Worm (Caenorhabditis elegans) whole organism, L3 larva: ENCODE results near the gene srw-60.

Source experiments
- R02D3.7 ChIP-seq: fragments of 150-350 bp; optimal IDR thresholded peaks from 2 replicates; lab custom pipeline; 2014; ENCODE audit warnings: missing biosample characterization, missing genetic modification characterization
- ZK546.5 ChIP-seq: sonication (generic microtip); optimal IDR thresholded peaks from 2 replicates; lab custom pipeline; 2017; ENCODE audit warnings: missing biosample characterization, missing genetic modification characterization
- elt-3 ChIP-seq, 3 experiments: fragments of 150-350 bp in 1 of 3; sonication (generic microtip) in 2 of 3; optimal IDR thresholded peaks; 2 replicates in 2 of 3; 4 replicates in 1 of 3; lab custom pipeline; 2014 to 2017; ENCODE audit warnings: missing biosample characterization in 3 of 3, missing genetic modification characterization in 3 of 3
- nhr-12 ChIP-seq: fragments of 150-350 bp; optimal IDR thresholded peaks from 2 replicates; lab custom pipeline; 2014; ENCODE audit warnings: missing biosample characterization, missing genetic modification characterization
- nhr-77 ChIP-seq: fragments of 150-350 bp; optimal IDR thresholded peaks from 2 replicates; lab custom pipeline; 2014; ENCODE audit warnings: missing biosample characterization, missing genetic modification characterization
- ztf-11 ChIP-seq: fragments of 150-350 bp; optimal IDR thresholded peaks from 2 replicates; lab custom pipeline; 2014; ENCODE audit warnings: missing biosample characterization, missing genetic modification characterization

DNA sequence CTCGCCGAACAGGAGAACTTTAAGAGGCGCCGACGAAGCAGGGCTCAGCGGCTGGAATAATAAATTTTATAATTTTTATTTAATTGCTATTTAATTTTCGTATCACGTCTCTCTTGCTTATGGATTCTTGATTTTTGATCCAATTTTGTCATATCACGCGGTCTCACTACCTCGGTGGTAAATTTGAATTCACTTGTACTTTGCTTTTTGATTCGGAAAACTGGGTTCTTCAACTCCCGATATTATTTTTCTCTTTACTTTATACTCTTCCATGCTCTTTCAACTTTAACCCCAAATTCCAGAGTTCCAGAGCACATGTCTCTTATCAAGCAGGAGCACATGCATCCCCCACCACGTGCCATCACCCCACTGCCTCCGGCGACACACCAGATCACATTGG lies 45.3 kb downstream of the srw-60 start, which contains the start of gene lido-11:
- TF ChIP-seq R02D3.7 (no peak), elt-3 (tag; optimal IDR thresholded peaks at IDR 0.05; lab: Kevin White, UChicago) (no peak), nhr-77 (tag; lab: Kevin White, UChicago) (no peak), ztf-11 (tag; lab: Kevin White, UChicago) (no peak), ZK546.5 (no peak), nhr-12 (no peak)
